Worm (Caenorhabditis elegans) whole organism, midembryonic: ENCODE measurements around the gene gcy-18.

Experiments
- T22C8.4 ChIP-seq: fragments of 200-800 bp; sonication (Bioruptor generic); IDR thresholded peaks from 2 replicates; pipeline ENCODE4 v1.3.6; 2022; ENCODE audit warnings: missing genetic modification characterization, missing compliant biosample characterization
- cog-1 ChIP-seq: sonication (generic microtip); optimal IDR thresholded peaks from 2 replicates; lab custom pipeline; 2016; ENCODE audit warnings: missing genetic modification characterization, missing compliant biosample characterization
- flt-1 ChIP-seq: fragments of 200-800 bp; sonication (Bioruptor generic); IDR thresholded peaks from 2 replicates; pipeline ENCODE4 v1.3.6; 2022; ENCODE audit warnings: missing genetic modification characterization, missing compliant biosample characterization
- tab-1 ChIP-seq: fragments of 200-800 bp; sonication (Bioruptor generic); IDR thresholded peaks from 2 replicates; pipeline ENCODE4 v1.3.6; 2022; ENCODE audit warnings: missing genetic modification characterization, missing compliant biosample characterization
- ztf-23 ChIP-seq: fragments of 200-800 bp; sonication (Bioruptor generic); IDR thresholded peaks from 2 replicates; pipeline ENCODE4 v1.3.6; 2022; ENCODE audit warnings: missing genetic modification reagents, missing genetic modification characterization, missing compliant biosample characterization
- ztf-29 ChIP-seq: fragments of 200-800 bp; sonication (Bioruptor generic); IDR thresholded peaks from 2 replicates; pipeline ENCODE4 v1.3.6; 2022; ENCODE audit warnings: missing genetic modification reagents, missing genetic modification characterization, missing compliant biosample characterization

- no peak for TF ChIP-seq tab-1 (GFP tag; lab: Robert Waterston, UW)
- no peak for TF ChIP-seq ztf-23 (GFP tag; lab: Robert Waterston, UW)
- no peak for TF ChIP-seq cog-1 (tag; lab: Kevin White, UChicago)
- no peak for TF ChIP-seq ztf-29 (GFP tag; lab: Robert Waterston, UW)
- no peak for TF ChIP-seq T22C8.4 (GFP tag; lab: Robert Waterston, UW)
- TF ChIP-seq flt-1 (GFP tag; lab: Robert Waterston, UW) = no peak
These were observed 23.7 kb upstream of the gcy-18 start, which contains the start of gene M02B1.3 for ce11 chrIV:12836208-12836607.
